Worm (Caenorhabditis elegans) whole organism, midembryonic: Measurements from ENCODE around the gene F59A6.11.

Experiments used
- T22C8.4 ChIP-seq: fragments of 200-800 bp; sonication (Bioruptor generic); IDR thresholded peaks from 2 replicates; pipeline ENCODE4 v1.3.6; 2022; ENCODE audit warnings: missing genetic modification characterization, missing compliant biosample characterization
- med-1 ChIP-seq: sonication (generic microtip); optimal IDR thresholded peaks from 2 replicates; lab custom pipeline; 2017; ENCODE audit warnings: missing genetic modification characterization, mild to moderate bottlenecking, missing compliant biosample characterization, antibody characterized with exemption, missing genetic modification reagents; ENCODE audit not compliant: insufficient read depth

DNA sequence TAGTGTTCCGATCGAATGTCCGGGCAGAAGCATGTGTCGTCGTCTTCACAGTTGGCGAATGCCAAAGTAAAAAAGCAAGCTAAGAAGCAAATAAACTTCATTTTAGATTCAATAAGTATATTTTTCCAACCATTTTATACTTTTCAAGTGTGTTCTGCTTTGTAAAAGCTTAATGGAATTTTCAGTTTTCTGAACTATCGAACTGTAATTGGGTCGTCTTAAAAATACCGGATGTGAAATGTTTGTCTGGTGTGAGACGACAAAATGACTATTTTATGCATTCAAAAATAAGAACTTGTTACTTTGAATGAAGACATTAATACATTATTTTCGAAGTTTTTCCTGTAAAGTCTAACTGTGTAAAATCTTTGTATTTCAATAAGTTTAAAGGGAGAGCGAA lies at the start of gene F59A6.11:
- TF ChIP-seq med-1 (GFP tag; lab: Kevin White, UChicago), result no peak
- TF ChIP-seq T22C8.4, result no peak
